4 fruit fly cellular contexts compared by ENCODE assay signal in the genomic region with DNA sequence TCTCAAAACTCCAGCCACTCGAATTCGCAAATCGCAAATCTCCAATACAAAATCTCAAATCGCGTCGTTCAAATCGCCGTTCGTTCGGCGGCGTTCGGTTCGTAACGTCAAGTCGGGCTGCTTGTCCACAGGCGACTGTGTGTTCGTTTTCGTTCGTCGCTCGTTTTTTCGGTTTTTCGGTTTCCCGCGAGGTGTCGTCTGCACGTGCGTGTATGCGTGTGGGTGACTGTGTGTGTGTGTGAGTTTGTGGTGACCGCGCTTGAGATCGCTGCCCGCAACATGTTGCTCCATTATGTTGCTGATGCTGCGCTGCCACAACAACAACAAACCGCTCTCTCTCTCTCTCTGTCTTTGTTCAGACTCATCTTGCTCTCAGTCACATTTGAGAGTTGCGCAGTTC.
A peak's percentile ranks its signal among the peaks of the same experiment; 100 is the strongest.
TF ChIP-seq lines count a peak whose summit lies in the region.

NetA (minus strand) TSS at position 238 of the 400 bp plus-strand sequence.

- TF ChIP-seq CTCF in whole organism, embryonic (GFP tag; optimal IDR thresholded peaks at IDR 0.05; lab: Kevin White, UChicago): no peak

TF ChIP-seq in whole organism, 6 proteins besides CTCF, POLR2A, EP300 and RAD21:
- TF ChIP-seq usp (GFP tag; optimal IDR thresholded peaks at IDR 0.05; lab: Kevin White, UChicago): no peak
- TF ChIP-seq CG8478 (optimal IDR thresholded peaks at IDR 0.05; lab: Kevin White, UChicago): no peak
- no peak for TF ChIP-seq EcR (GFP tag; optimal IDR thresholded peaks at IDR 0.05; lab: Kevin White, UChicago)
- TF ChIP-seq pan (optimal IDR thresholded peaks at IDR 0.05; lab: Kevin White, UChicago): no peak
- TF ChIP-seq psq (optimal IDR thresholded peaks at IDR 0.05; lab: Kevin White, UChicago): no peak
- TF ChIP-seq Dll (optimal IDR thresholded peaks at IDR 0.05; lab: Kevin White, UChicago): peak; percentile 66
TF ChIP-seq in whole organism: peak in this region for 1.

TF ChIP-seq in whole organism, embryonic, 481 proteins besides CTCF, POLR2A, EP300 and RAD21 (continues in another document):
- TF ChIP-seq ewg (GFP tag; optimal IDR thresholded peaks at IDR 0.05; lab: Kevin White, UChicago) (no peak), CG42726 (GFP tag; IDR thresholded peaks at IDR 0.05; lab: Robert Waterston, UW; ENCODE audit: partially characterized antibody) (no peak), CG9215 (GFP tag; IDR thresholded peaks at IDR 0.05; lab: Robert Waterston, UW) (no peak), sob (GFP tag; IDR thresholded peaks at IDR 0.05; lab: Robert Waterston, UW) (0 out of 2 replicates have a peak, but pooled peaks have one; percentile 32), HLH4C (GFP tag; IDR thresholded peaks at IDR 0.05; lab: Robert Waterston, UW; ENCODE audit: partially characterized antibody) (no peak), Ssrp (tag; optimal IDR thresholded peaks at IDR 0.05; lab: Kevin White, UChicago) (no peak), zen2 (GFP tag; IDR thresholded peaks at IDR 0.05; lab: Robert Waterston, UW; ENCODE audit: partially characterized antibody) (0 out of 3 replicates have a peak, but pooled peaks have one; percentile 40), CG9437 (GFP tag; optimal IDR thresholded peaks at IDR 0.05; lab: Kevin White, UChicago) (no peak), gsb (GFP tag; IDR thresholded peaks at IDR 0.05; lab: Robert Waterston, UW) (no peak), danr (GFP tag; IDR thresholded peaks at IDR 0.05; lab: Robert Waterston, UW) (no peak), CG15696 (tag; optimal IDR thresholded peaks at IDR 0.05; lab: Kevin White, UChicago) (no peak), maf-S (GFP tag; optimal IDR thresholded peaks at IDR 0.05; lab: Kevin White, UChicago) (no peak), CG1603 (tag; optimal IDR thresholded peaks at IDR 0.05; lab: Kevin White, UChicago) (no peak), CG4360 (GFP tag; IDR thresholded peaks at IDR 0.05; lab: Robert Waterston, UW) (peak; percentile 94), ato (GFP tag; IDR thresholded peaks at IDR 0.05; lab: Robert Waterston, UW; ENCODE audit: partially characterized antibody) (no peak), cwo (GFP tag; optimal IDR thresholded peaks at IDR 0.05; lab: Kevin White, UChicago) (peak; percentile 62), CG17186 (GFP tag; optimal IDR thresholded peaks at IDR 0.05; lab: Kevin White, UChicago) (no peak), Max (GFP tag; optimal IDR thresholded peaks at IDR 0.05; lab: Kevin White, UChicago) (no peak), Scr (GFP tag; IDR thresholded peaks at IDR 0.05; lab: Robert Waterston, UW; ENCODE audit: partially characterized antibody) (peak; percentile 31; the same call in 1 of the 2 replicates), twi (tag; optimal IDR thresholded peaks at IDR 0.05; lab: Kevin White, UChicago) (no peak), trem (tag; optimal IDR thresholded peaks at IDR 0.05; lab: Kevin White, UChicago) (no peak), slbo (GFP tag; IDR thresholded peaks at IDR 0.05; lab: Robert Waterston, UW) (no peak), CG8359 (GFP tag; optimal IDR thresholded peaks at IDR 0.05; lab: Kevin White, UChicago; ENCODE audit: borderline replicate concordance) (peak; percentile 32), bigmax (GFP tag; optimal IDR thresholded peaks at IDR 0.05; lab: Kevin White, UChicago) (no peak), CG9727 (GFP tag; optimal IDR thresholded peaks at IDR 0.05; lab: Kevin White, UChicago) (no peak), CG11504 (tag; optimal IDR thresholded peaks at IDR 0.05; lab: Kevin White, UChicago) (peak; percentile 100)

TF ChIP-seq in whole organism, prepupa, 60 proteins besides CTCF, POLR2A, EP300 and RAD21 (continues in another document):
- TF ChIP-seq CG3919 (GFP tag; optimal IDR thresholded peaks at IDR 0.05; lab: Kevin White, UChicago) (peak; percentile 38), CG4318 (GFP tag; optimal IDR thresholded peaks at IDR 0.05; lab: Kevin White, UChicago) (no peak), Smox (GFP tag; optimal IDR thresholded peaks at IDR 0.05; lab: Kevin White, UChicago) (no peak), CG31627 (GFP tag; optimal IDR thresholded peaks at IDR 0.05; lab: Kevin White, UChicago) (no peak), CG10669 (GFP tag; optimal IDR thresholded peaks at IDR 0.05; lab: Kevin White, UChicago) (peak; percentile 99), fkh (GFP tag; optimal IDR thresholded peaks at IDR 0.05; lab: Kevin White, UChicago) (no peak), ss (GFP tag; optimal IDR thresholded peaks at IDR 0.05; lab: Kevin White, UChicago) (peak in 1 of 2 experiments; percentile 11), CG16779 (tag; optimal IDR thresholded peaks at IDR 0.05; lab: Kevin White, UChicago) (no peak), CG11902 (GFP tag; optimal IDR thresholded peaks at IDR 0.05; lab: Kevin White, UChicago) (no peak), CG11294 (GFP tag; IDR thresholded peaks at IDR 0.05; lab: Robert Waterston, UW) (no peak), CG32006 (GFP tag; optimal IDR thresholded peaks at IDR 0.05; lab: Kevin White, UChicago) (no peak), acj6 (GFP tag; optimal IDR thresholded peaks at IDR 0.05; lab: Kevin White, UChicago) (no peak), dac (GFP tag; optimal IDR thresholded peaks at IDR 0.05; lab: Kevin White, UChicago) (no peak), CG8319 (GFP tag; optimal IDR thresholded peaks at IDR 0.05; lab: Kevin White, UChicago) (peak; percentile 94), cyc (GFP tag; optimal IDR thresholded peaks at IDR 0.05; lab: Kevin White, UChicago) (no peak), Sox102F (GFP tag; optimal IDR thresholded peaks at IDR 0.05; lab: Kevin White, UChicago) (no peak), svp (GFP tag; lab: Kevin White, UChicago) (no peak), CG6792 (GFP tag; optimal IDR thresholded peaks at IDR 0.05; lab: Kevin White, UChicago) (no peak), Sox15 (GFP tag; optimal IDR thresholded peaks at IDR 0.05; lab: Kevin White, UChicago) (no peak), Eip78C (GFP tag; lab: Kevin White, UChicago) (peak; percentile 51), CG6276 (GFP tag; optimal IDR thresholded peaks at IDR 0.05; lab: Kevin White, UChicago) (no peak), pdm3 (GFP tag; optimal IDR thresholded peaks at IDR 0.05; lab: Kevin White, UChicago) (no peak), Hr4 (GFP tag; optimal IDR thresholded peaks at IDR 0.05; lab: Kevin White, UChicago) (no peak), dsx (GFP tag; optimal IDR thresholded peaks at IDR 0.05; lab: Kevin White, UChicago; ENCODE audit: poor library complexity, severe bottlenecking) (peak; percentile 25), fd59A (GFP tag; optimal IDR thresholded peaks at IDR 0.05; lab: Kevin White, UChicago) (no peak), Lpt (GFP tag; optimal IDR thresholded peaks at IDR 0.05; lab: Kevin White, UChicago) (no peak), CG34406 (GFP tag; optimal IDR thresholded peaks at IDR 0.05; lab: Kevin White, UChicago) (no peak), Ets96B (tag; optimal IDR thresholded peaks at IDR 0.05; lab: Kevin White, UChicago) (no peak), net (GFP tag; optimal IDR thresholded peaks at IDR 0.05; lab: Kevin White, UChicago) (no peak), CG7368 (GFP tag; optimal IDR thresholded peaks at IDR 0.05; lab: Kevin White, UChicago) (no peak)

TF ChIP-seq in whole organism, pupa, 21 proteins besides CTCF, POLR2A, EP300 and RAD21:
- TF ChIP-seq CG34367 (tag; optimal IDR thresholded peaks at IDR 0.05; lab: Kevin White, UChicago) (no peak), CG13204 (GFP tag; optimal IDR thresholded peaks at IDR 0.05; lab: Kevin White, UChicago) (peak; percentile 48), CG8301 (tag; optimal IDR thresholded peaks at IDR 0.05; lab: Kevin White, UChicago) (no peak), Ets98B (GFP tag; IDR thresholded peaks at IDR 0.05; lab: Robert Waterston, UW) (peak; percentile 33; the same call in 1 of the 2 replicates), CG4496 (GFP tag; IDR thresholded peaks at IDR 0.05; lab: Robert Waterston, UW) (peak; percentile 64; the same call in 2 of the 3 replicates), CG12605 (GFP tag; IDR thresholded peaks at IDR 0.05; lab: Robert Waterston, UW) (no peak), fd96Ca (GFP tag; IDR thresholded peaks at IDR 0.05; lab: Robert Waterston, UW) (peak; percentile 41; the same call in 1 of the 3 replicates)
